Worm (Caenorhabditis elegans) whole organism, midembryonic: ENCODE measurements around the gene irld-9.
"Not testable (repeated sequence)": the region's sequence is repeated elsewhere in the genome, so short reads cannot be mapped to it uniquely, and the experiment has no call there.

Source experiments
- flt-1 ChIP-seq: fragments of 200-800 bp; sonication (Bioruptor generic); IDR thresholded peaks from 2 replicates; pipeline ENCODE4 v1.3.6; 2022; ENCODE audit warnings: missing genetic modification characterization, missing compliant biosample characterization
- klf-2 ChIP-seq: fragments of 200-800 bp; sonication (Bioruptor generic); conservative IDR thresholded peaks from 2 replicates; pipeline ENCODE4 v1.3.6; 2022; ENCODE audit warnings: missing genetic modification reagents, missing genetic modification characterization, missing compliant biosample characterization
- med-1 ChIP-seq: sonication (generic microtip); optimal IDR thresholded peaks from 2 replicates; lab custom pipeline; 2017; ENCODE audit warnings: missing genetic modification characterization, mild to moderate bottlenecking, missing compliant biosample characterization, antibody characterized with exemption, missing genetic modification reagents; ENCODE audit not compliant: insufficient read depth
- ref-1 ChIP-seq: fragments of 200-800 bp; sonication (Bioruptor generic); conservative IDR thresholded peaks from 2 replicates; pipeline ENCODE4 v1.3.6; 2022; ENCODE audit warnings: missing genetic modification reagents, missing genetic modification characterization, missing compliant biosample characterization
- ztf-23 ChIP-seq: fragments of 200-800 bp; sonication (Bioruptor generic); IDR thresholded peaks from 2 replicates; pipeline ENCODE4 v1.3.6; 2022; ENCODE audit warnings: missing genetic modification reagents, missing genetic modification characterization, missing compliant biosample characterization
- ztf-29 ChIP-seq: fragments of 200-800 bp; sonication (Bioruptor generic); IDR thresholded peaks from 2 replicates; pipeline ENCODE4 v1.3.6; 2022; ENCODE audit warnings: missing genetic modification reagents, missing genetic modification characterization, missing compliant biosample characterization

DNA sequence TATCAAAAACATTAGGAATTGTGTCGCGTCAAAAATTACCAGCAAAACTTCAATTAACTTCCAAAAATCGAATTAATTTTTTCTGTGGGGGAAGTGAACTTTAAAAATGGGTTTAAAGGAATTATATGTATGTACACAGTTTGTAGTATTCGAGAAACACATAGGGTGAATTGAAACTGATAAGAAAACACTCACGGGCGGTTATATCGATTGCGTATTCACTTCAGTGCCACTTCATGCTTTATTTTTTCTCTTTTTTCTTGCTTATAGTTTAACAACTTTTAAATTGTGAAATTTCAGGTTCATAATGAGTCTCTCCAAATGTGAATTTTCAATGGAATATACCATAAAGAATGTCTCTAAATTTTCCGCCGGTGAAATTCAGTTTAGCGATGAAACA is 32.6 kb upstream of the irld-9 start, which contains the start of gene math-26:
- not testable (repeated sequence) for TF ChIP-seq ref-1 (GFP tag; lab: Robert Waterston, UW); med-1 (GFP tag; lab: Kevin White, UChicago); klf-2; flt-1 (GFP tag; lab: Robert Waterston, UW); ztf-23; ztf-29
